Worm (Caenorhabditis elegans): ENCODE results near the gene taf-6.2.

The taf-6.2 gene

DNA sequence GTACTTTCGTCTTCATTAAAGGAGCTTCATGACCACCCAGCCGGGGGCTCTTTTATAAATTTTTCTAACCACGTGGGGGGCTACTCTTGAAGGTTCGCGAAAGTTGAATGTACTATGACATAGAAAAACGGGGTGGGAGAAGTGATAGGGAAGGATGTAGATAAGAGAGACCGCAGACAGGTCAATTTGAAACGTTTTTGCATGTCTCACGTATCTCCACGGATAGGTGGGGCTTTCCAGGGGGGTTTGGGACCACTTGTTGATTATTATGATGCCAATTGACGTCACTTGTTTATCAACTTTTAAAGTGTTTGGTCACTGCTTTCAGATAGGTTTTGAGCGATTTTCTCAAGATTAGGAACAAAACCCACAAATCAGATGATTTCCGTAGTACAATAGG is 47.0 kb downstream of the taf-6.2 start:
- TF ChIP-seq nhr-2 (tag; optimal IDR thresholded peaks at IDR 0.05) (no peak), unc-120 (tag; optimal IDR thresholded peaks at IDR 0.05; ENCODE audit: poor library complexity, severe bottlenecking) (peak; percentile 59), sem-2 (GFP tag; optimal IDR thresholded peaks at IDR 0.05) (no peak), bed-3 (GFP tag; optimal IDR thresholded peaks at IDR 0.05) (no peak), hlh-1 (tag; optimal IDR thresholded peaks at IDR 0.05) (peak; percentile 52), lsy-2 (tag; optimal IDR thresholded peaks at IDR 0.05) (no peak)

DNA sequence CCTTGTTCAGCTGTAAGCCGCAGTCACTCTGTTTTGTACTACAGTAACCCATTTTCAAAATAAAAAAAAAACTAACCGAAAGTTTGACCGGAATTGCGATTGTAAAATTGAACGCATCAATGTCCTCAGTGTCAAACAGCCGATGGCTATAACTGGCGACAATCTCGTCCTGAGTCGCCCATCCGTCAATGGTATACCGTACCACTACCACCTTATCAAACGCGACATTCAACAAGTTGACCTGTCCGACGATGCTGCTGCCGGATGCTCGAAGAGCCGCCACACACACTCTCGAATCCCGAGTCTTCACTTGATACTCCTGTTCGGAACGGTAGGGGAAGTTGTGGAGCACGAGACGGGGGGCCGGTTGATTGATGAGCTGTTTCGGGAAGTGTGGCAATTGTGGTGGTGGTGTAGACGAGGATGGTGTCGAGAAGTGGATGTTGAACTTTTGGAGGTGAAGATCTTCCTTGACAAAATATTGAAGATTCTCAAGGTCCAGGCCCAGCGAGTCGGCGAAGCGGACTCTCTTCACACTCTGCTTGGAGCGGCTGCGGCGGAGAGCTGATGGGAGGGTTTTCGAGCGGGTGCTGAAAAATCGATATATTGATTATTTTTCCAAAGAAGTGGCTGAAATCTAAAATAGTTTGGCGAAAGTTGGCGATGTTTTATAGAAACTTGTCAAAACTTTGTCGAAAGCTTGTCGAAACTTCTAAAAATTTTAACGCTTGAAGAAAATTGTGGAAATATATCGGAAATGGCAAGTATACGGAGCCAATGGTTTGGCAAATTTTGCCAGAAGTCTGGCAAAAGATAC is 48.0 kb downstream of the taf-6.2 start:
- no peak for TF ChIP-seq lin-32 (GFP tag; optimal IDR thresholded peaks at IDR 0.05)
- no peak for TF ChIP-seq elt-3 (tag; optimal IDR thresholded peaks at IDR 0.05)
- TF ChIP-seq zip-8 (tag; optimal IDR thresholded peaks at IDR 0.05) = no peak
- TF ChIP-seq mls-2 (tag; optimal IDR thresholded peaks at IDR 0.05) = no peak
- no peak for TF ChIP-seq nhr-237 (tag; optimal IDR thresholded peaks at IDR 0.05)
- TF ChIP-seq unc-39 (tag; optimal IDR thresholded peaks at IDR 0.05) = no peak
- no peak for TF ChIP-seq sptf-1 (tag; optimal IDR thresholded peaks at IDR 0.05)
- no peak for TF ChIP-seq ham-2 (GFP tag; optimal IDR thresholded peaks at IDR 0.05)
- TF ChIP-seq ceh-83 (GFP tag; optimal IDR thresholded peaks at IDR 0.05) = no peak
- no peak for TF ChIP-seq ceh-43 (GFP tag; optimal IDR thresholded peaks at IDR 0.05)
- TF ChIP-seq flh-1 (GFP tag; optimal IDR thresholded peaks at IDR 0.05) = no peak
- TF ChIP-seq M03D4.4 (tag; optimal IDR thresholded peaks at IDR 0.05) = no peak
- no peak for TF ChIP-seq drap-1 (GFP tag; optimal IDR thresholded peaks at IDR 0.05)
- no peak for TF ChIP-seq mab-5 (tag; optimal IDR thresholded peaks at IDR 0.05)
- TF ChIP-seq nhr-28 (tag; optimal IDR thresholded peaks at IDR 0.05) = no peak
- no peak for TF ChIP-seq mep-1 (tag; optimal IDR thresholded peaks at IDR 0.05)
- TF ChIP-seq lin-13 (tag; optimal IDR thresholded peaks at IDR 0.05) = no peak
- TF ChIP-seq bed-3 (GFP tag; optimal IDR thresholded peaks at IDR 0.05) = no peak
- TF ChIP-seq unc-62 (GFP tag; optimal IDR thresholded peaks at IDR 0.05) = no peak
- no peak for TF ChIP-seq ceh-39 (tag; optimal IDR thresholded peaks at IDR 0.05)

DNA sequence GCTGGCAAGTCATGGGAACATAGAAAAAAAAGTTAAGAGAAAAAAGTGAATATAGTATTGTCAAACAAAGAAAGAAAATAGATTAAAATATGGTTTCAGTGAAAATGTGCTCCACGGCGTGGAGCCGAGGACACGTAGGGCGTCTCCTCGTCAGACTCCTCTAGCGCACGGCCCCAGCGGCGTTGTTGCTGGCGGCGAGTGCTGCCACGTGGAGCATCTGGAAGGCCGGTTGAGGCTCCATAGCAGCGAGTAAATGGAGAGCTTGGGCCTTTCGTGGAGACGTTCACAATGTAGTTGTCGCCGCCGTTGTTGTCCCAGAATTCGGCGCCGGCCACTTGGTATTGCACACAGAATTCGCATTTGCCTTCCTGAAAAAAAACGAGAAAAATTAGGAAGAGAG is 49.0 kb downstream of the taf-6.2 start:
- TF ChIP-seq ham-2 (GFP tag; optimal IDR thresholded peaks at IDR 0.05) = no peak
- TF ChIP-seq flh-1 (GFP tag; optimal IDR thresholded peaks at IDR 0.05) = no peak
- TF ChIP-seq lsy-2 (tag; optimal IDR thresholded peaks at IDR 0.05) = no peak
- no peak for TF ChIP-seq unc-120 (tag; optimal IDR thresholded peaks at IDR 0.05; ENCODE audit: poor library complexity, severe bottlenecking)
- no peak for TF ChIP-seq M03D4.4 (tag; optimal IDR thresholded peaks at IDR 0.05)
- no peak for TF ChIP-seq mep-1 (tag; optimal IDR thresholded peaks at IDR 0.05)
- no peak for TF ChIP-seq nhr-237 (tag; optimal IDR thresholded peaks at IDR 0.05)
- no peak for TF ChIP-seq nhr-12 (tag; optimal IDR thresholded peaks at IDR 0.05)
- TF ChIP-seq mls-2 (tag; optimal IDR thresholded peaks at IDR 0.05) = no peak
- no peak for TF ChIP-seq sptf-1 (tag; optimal IDR thresholded peaks at IDR 0.05)
- TF ChIP-seq nhr-2 (tag; optimal IDR thresholded peaks at IDR 0.05) = no peak
- no peak for TF ChIP-seq cnd-1 (tag; optimal IDR thresholded peaks at IDR 0.05)
- no peak for TF ChIP-seq sem-2 (GFP tag; optimal IDR thresholded peaks at IDR 0.05)
- TF ChIP-seq hlh-1 (tag; optimal IDR thresholded peaks at IDR 0.05) = no peak
- no peak for TF ChIP-seq nhr-28 (tag; optimal IDR thresholded peaks at IDR 0.05)
- no peak for TF ChIP-seq ztf-11 (tag; optimal IDR thresholded peaks at IDR 0.05)
- TF ChIP-seq elt-1 (tag; optimal IDR thresholded peaks at IDR 0.05; ENCODE audit: borderline replicate concordance, insufficient read depth) = no peak
- no peak for TF ChIP-seq mab-5 (tag; optimal IDR thresholded peaks at IDR 0.05)
- no peak for TF ChIP-seq tbx-8 (GFP tag; optimal IDR thresholded peaks at IDR 0.05)
- no peak for TF ChIP-seq ces-1 (GFP tag; optimal IDR thresholded peaks at IDR 0.05)

DNA sequence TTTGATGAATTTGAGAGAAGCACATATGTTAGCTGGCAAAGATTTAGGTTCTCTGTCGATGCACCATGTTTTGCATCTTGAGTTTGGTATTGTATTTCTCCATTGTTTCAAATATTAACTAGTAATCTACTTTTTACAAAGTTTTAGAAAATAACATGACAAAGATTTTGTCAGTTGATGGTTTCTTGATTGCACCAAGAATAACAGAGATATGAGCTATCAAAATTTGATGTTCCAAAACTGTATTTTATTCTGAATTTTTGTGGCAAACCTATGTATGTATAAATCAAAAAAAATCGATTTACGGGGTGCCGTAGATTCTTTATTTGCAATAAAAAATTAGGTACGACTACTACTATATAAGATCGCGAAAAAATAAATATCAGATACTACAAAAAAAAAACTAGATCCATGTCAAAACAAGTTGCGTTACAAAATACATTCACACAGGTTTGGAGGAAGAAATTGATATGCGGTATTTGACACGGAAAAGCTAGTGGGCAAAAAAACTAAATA is 49.6 kb downstream of the taf-6.2 start:
- TF ChIP-seq lin-13 (tag; optimal IDR thresholded peaks at IDR 0.05) (no peak), nhr-28 (tag; optimal IDR thresholded peaks at IDR 0.05) (no peak), unc-120 (tag; optimal IDR thresholded peaks at IDR 0.05; ENCODE audit: poor library complexity, severe bottlenecking) (no peak), zip-8 (tag; optimal IDR thresholded peaks at IDR 0.05) (no peak), snpc-4 (tag; optimal IDR thresholded peaks at IDR 0.05) (no peak), nhr-76 (tag; optimal IDR thresholded peaks at IDR 0.05) (no peak), nhr-2 (tag; optimal IDR thresholded peaks at IDR 0.05) (no peak), mab-5 (tag; optimal IDR thresholded peaks at IDR 0.05) (no peak), unc-62 (GFP tag; optimal IDR thresholded peaks at IDR 0.05) (no peak), lsy-2 (tag; optimal IDR thresholded peaks at IDR 0.05) (no peak), blmp-1 (tag; optimal IDR thresholded peaks at IDR 0.05) (no peak), mep-1 (tag; optimal IDR thresholded peaks at IDR 0.05) (no peak), ztf-11 (tag; optimal IDR thresholded peaks at IDR 0.05) (no peak), M03D4.4 (tag; optimal IDR thresholded peaks at IDR 0.05) (no peak), unc-39 (tag; optimal IDR thresholded peaks at IDR 0.05) (no peak)
